Worm (Caenorhabditis elegans) whole organism, mixed stage, embryonic: ENCODE measurements around the gene cng-1.

Experiments used
- bed-3 ChIP-seq: fragments of 200-800 bp; sonication (Bioruptor generic); optimal IDR thresholded peaks from 3 replicates; lab custom pipeline; 2018; ENCODE audit warnings: mild to moderate bottlenecking, missing genetic modification characterization, moderate library complexity, missing compliant biosample characterization
- blmp-1 ChIP-seq: fragments of 150-350 bp; optimal IDR thresholded peaks from 2 replicates; lab custom pipeline; 2014; ENCODE audit warnings: missing biosample characterization, missing genetic modification characterization
- ceh-39 ChIP-seq: fragments of 150-350 bp; optimal IDR thresholded peaks from 2 replicates; lab custom pipeline; 2014; ENCODE audit warnings: missing biosample characterization, missing genetic modification characterization
- ceh-43 ChIP-seq: fragments of 200-800 bp; sonication (Bioruptor generic); optimal IDR thresholded peaks from 2 replicates; lab custom pipeline; 2018; ENCODE audit warnings: mild to moderate bottlenecking, missing genetic modification characterization, moderate library complexity, missing compliant biosample characterization
- ceh-83 ChIP-seq: fragments of 200-800 bp; sonication (Bioruptor generic); optimal IDR thresholded peaks from 2 replicates; lab custom pipeline; 2018; ENCODE audit warnings: mild to moderate bottlenecking, missing genetic modification characterization, missing compliant biosample characterization
- ces-1 ChIP-seq: fragments of 150-350 bp; optimal IDR thresholded peaks from 2 replicates; lab custom pipeline; 2014; ENCODE audit warnings: missing biosample characterization, missing genetic modification reagents, missing genetic modification characterization
- drap-1 ChIP-seq: fragments of 200-800 bp; sonication (Bioruptor generic); optimal IDR thresholded peaks from 3 replicates; lab custom pipeline; 2018; ENCODE audit warnings: mild to moderate bottlenecking, missing genetic modification characterization, missing compliant biosample characterization
- elt-1 ChIP-seq: sonication (generic microtip); optimal IDR thresholded peaks from 2 replicates; lab custom pipeline; 2017; ENCODE audit warnings: missing genetic modification characterization, mild to moderate bottlenecking, missing compliant biosample characterization, antibody characterized with exemption, moderate library complexity, borderline replicate concordance; ENCODE audit not compliant: insufficient read depth
- elt-3 ChIP-seq: fragments of 150-350 bp; optimal IDR thresholded peaks from 2 replicates; lab custom pipeline; 2014; ENCODE audit warnings: missing biosample characterization, missing genetic modification characterization
- flh-1 ChIP-seq: fragments of 200-800 bp; sonication (Bioruptor generic); optimal IDR thresholded peaks from 2 replicates; lab custom pipeline; 2018; ENCODE audit warnings: mild to moderate bottlenecking, missing genetic modification characterization, moderate library complexity, missing compliant biosample characterization
- ham-2 ChIP-seq: fragments of 200-800 bp; sonication (Bioruptor generic); optimal IDR thresholded peaks from 2 replicates; lab custom pipeline; 2018; ENCODE audit warnings: mild to moderate bottlenecking, missing genetic modification characterization, missing compliant biosample characterization
- lin-13 ChIP-seq: fragments of 150-350 bp; optimal IDR thresholded peaks from 2 replicates; lab custom pipeline; 2014; ENCODE audit warnings: missing biosample characterization, missing genetic modification characterization
- lin-32 ChIP-seq: fragments of 200-800 bp; sonication (Bioruptor generic); optimal IDR thresholded peaks from 2 replicates; lab custom pipeline; 2018; ENCODE audit warnings: mild to moderate bottlenecking, missing genetic modification characterization, missing compliant biosample characterization
- lsy-2 ChIP-seq: fragments of 150-350 bp; optimal IDR thresholded peaks from 2 replicates; lab custom pipeline; 2014; ENCODE audit warnings: missing biosample characterization, missing genetic modification characterization
- mab-5 ChIP-seq: fragments of 150-350 bp; optimal IDR thresholded peaks from 2 replicates; lab custom pipeline; 2014; ENCODE audit warnings: missing biosample characterization, missing genetic modification characterization
- mep-1 ChIP-seq: fragments of 150-350 bp; optimal IDR thresholded peaks from 2 replicates; lab custom pipeline; 2017; ENCODE audit warnings: missing biosample characterization, missing genetic modification reagents, missing genetic modification characterization, inconsistent platforms
- nhr-12 ChIP-seq: fragments of 150-350 bp; optimal IDR thresholded peaks from 2 replicates; lab custom pipeline; 2014; ENCODE audit warnings: missing biosample characterization, missing genetic modification characterization
- nhr-2 ChIP-seq: fragments of 150-350 bp; optimal IDR thresholded peaks from 2 replicates; lab custom pipeline; 2014; ENCODE audit warnings: missing biosample characterization, missing genetic modification characterization
- nhr-237 ChIP-seq: fragments of 150-350 bp; optimal IDR thresholded peaks from 2 replicates; lab custom pipeline; 2014; ENCODE audit warnings: missing biosample characterization, missing genetic modification characterization
- nhr-76 ChIP-seq: sonication (generic microtip); optimal IDR thresholded peaks from 2 replicates; lab custom pipeline; 2017; ENCODE audit warnings: missing biosample characterization, missing genetic modification characterization
- pha-4 ChIP-seq: fragments of 150-350 bp; optimal IDR thresholded peaks from 2 replicates; lab custom pipeline; 2018; ENCODE audit warnings: missing biosample characterization, missing genetic modification reagents, missing genetic modification characterization
- sem-2 ChIP-seq: fragments of 200-800 bp; sonication (Bioruptor generic); optimal IDR thresholded peaks from 2 replicates; lab custom pipeline; 2018; ENCODE audit warnings: mild to moderate bottlenecking, missing genetic modification characterization, missing compliant biosample characterization
- snpc-4 ChIP-seq: fragments of 150-350 bp; optimal IDR thresholded peaks from 2 replicates; lab custom pipeline; 2014; ENCODE audit warnings: missing biosample characterization, missing genetic modification characterization
- sptf-1 ChIP-seq: sonication (generic microtip); optimal IDR thresholded peaks from 2 replicates; lab custom pipeline; 2017; ENCODE audit warnings: mild to moderate bottlenecking, missing genetic modification characterization, moderate library complexity, missing compliant biosample characterization
- tbx-8 ChIP-seq: fragments of 200-800 bp; sonication (Bioruptor generic); optimal IDR thresholded peaks from 2 replicates; lab custom pipeline; 2018; ENCODE audit warnings: mild to moderate bottlenecking, missing genetic modification characterization, moderate library complexity, missing compliant biosample characterization
- unc-120 ChIP-seq: sonication (generic microtip); optimal IDR thresholded peaks from 2 replicates; lab custom pipeline; 2017; ENCODE audit warnings: missing genetic modification characterization, missing compliant biosample characterization; ENCODE audit not compliant: poor library complexity, severe bottlenecking
- unc-39 ChIP-seq: fragments of 150-350 bp; optimal IDR thresholded peaks from 2 replicates; lab custom pipeline; 2014; ENCODE audit warnings: missing biosample characterization, missing genetic modification characterization
- unc-62 ChIP-seq: fragments of 150-350 bp; optimal IDR thresholded peaks from 2 replicates; lab custom pipeline; 2014; ENCODE audit warnings: missing biosample characterization, missing genetic modification reagents, missing genetic modification characterization
- zip-8 ChIP-seq: fragments of 150-350 bp; optimal IDR thresholded peaks from 2 replicates; lab custom pipeline; 2014; ENCODE audit warnings: missing biosample characterization, missing genetic modification characterization
- ztf-11 ChIP-seq: fragments of 150-350 bp; optimal IDR thresholded peaks from 2 replicates; lab custom pipeline; 2014; ENCODE audit warnings: missing biosample characterization, missing genetic modification characterization

The cng-1 gene

ce11 chrV:15069435-15069985 lies 38.2 kb upstream of the cng-1 start:
- TF ChIP-seq ces-1 (GFP tag; lab: Kevin White, UChicago) (peak; percentile 87), elt-1 (tag; lab: Kevin White, UChicago) (no peak), lsy-2 (peak; percentile 82)
- TF ChIP-seq, all 35 proteins: peak for 2

ce11 chrV:15068378-15068777 lies 37.1 kb upstream of the cng-1 start, which contains the start of gene dnj-3:
Gene dnj-3 (plus strand): TSS chrV:15068678.
- no peak for TF ChIP-seq unc-39 (tag; lab: Kevin White, UChicago)
- TF ChIP-seq tbx-8 (GFP tag; lab: Kevin White, UChicago), result no peak
- TF ChIP-seq ces-1 (GFP tag; lab: Kevin White, UChicago), result no peak
- no peak for TF ChIP-seq mab-5 (tag; lab: Kevin White, UChicago)
- TF ChIP-seq ceh-83 (GFP tag; lab: Kevin White, UChicago), result no peak
- TF ChIP-seq sptf-1 (tag; lab: Kevin White, UChicago), result no peak
- TF ChIP-seq nhr-237 (tag; lab: Kevin White, UChicago), result no peak
- TF ChIP-seq drap-1 (GFP tag; lab: Kevin White, UChicago), result no peak
- TF ChIP-seq, all 35 proteins: peak for 0

- no peak for TF ChIP-seq lin-32 (GFP tag; lab: Kevin White, UChicago)
- TF ChIP-seq ceh-39 (tag; lab: Kevin White, UChicago), result no peak
- no peak for TF ChIP-seq pha-4 (tag; lab: Kevin White, UChicago)
- TF ChIP-seq unc-62 (GFP tag; lab: Kevin White, UChicago), result no peak
- TF ChIP-seq unc-120 (tag; lab: Kevin White, UChicago), result no peak
- TF ChIP-seq nhr-76, result no peak
- no peak for TF ChIP-seq drap-1 (GFP tag; lab: Kevin White, UChicago)
- no peak for TF ChIP-seq nhr-12 (tag; lab: Kevin White, UChicago)
- TF ChIP-seq nhr-237 (tag; lab: Kevin White, UChicago), result no peak
- TF ChIP-seq ztf-11 (tag; lab: Kevin White, UChicago), result no peak
- TF ChIP-seq zip-8 (tag; lab: Kevin White, UChicago), result no peak
- no peak for TF ChIP-seq lsy-2
- TF ChIP-seq nhr-2 (tag; lab: Kevin White, UChicago), result no peak
- no peak for TF ChIP-seq ces-1 (GFP tag; lab: Kevin White, UChicago)
- TF ChIP-seq snpc-4 (tag; lab: Kevin White, UChicago), result no peak
- no peak for TF ChIP-seq ceh-83 (GFP tag; lab: Kevin White, UChicago)
- no peak for TF ChIP-seq sptf-1 (tag; lab: Kevin White, UChicago)
- TF ChIP-seq, all 35 proteins: peak for 0
These were observed 35.9 kb upstream of the cng-1 start, which contains the start of gene C25D7.10 for ce11 chrV:15067165-15067564. Gene C25D7.10 (plus strand): TSS chrV:15067465.

ce11 chrV:15065837-15066348 lies 34.6 kb upstream of the cng-1 start, which contains the start of gene otub-1:
Gene otub-1 (plus strand): TSS chrV:15066298.
- no peak for TF ChIP-seq ceh-43 (GFP tag; lab: Kevin White, UChicago)
- no peak for TF ChIP-seq lin-13 (tag; lab: Kevin White, UChicago)
- TF ChIP-seq mab-5 (tag; lab: Kevin White, UChicago), result no peak
- TF ChIP-seq drap-1 (GFP tag; lab: Kevin White, UChicago), result no peak
- no peak for TF ChIP-seq ham-2
- no peak for TF ChIP-seq nhr-76
- TF ChIP-seq unc-120 (tag; lab: Kevin White, UChicago), result no peak
- TF ChIP-seq flh-1 (GFP tag; lab: Kevin White, UChicago), result no peak
- no peak for TF ChIP-seq ztf-11 (tag; lab: Kevin White, UChicago)
- no peak for TF ChIP-seq nhr-12 (tag; lab: Kevin White, UChicago)
- no peak for TF ChIP-seq nhr-237 (tag; lab: Kevin White, UChicago)
- no peak for TF ChIP-seq unc-62 (GFP tag; lab: Kevin White, UChicago)
- no peak for TF ChIP-seq tbx-8 (GFP tag; lab: Kevin White, UChicago)
- TF ChIP-seq sem-2 (GFP tag; lab: Kevin White, UChicago), result no peak
- TF ChIP-seq blmp-1 (tag; lab: Kevin White, UChicago), result no peak
- TF ChIP-seq ceh-39 (tag; lab: Kevin White, UChicago), result no peak
- TF ChIP-seq bed-3, result no peak
- TF ChIP-seq mep-1 (tag; lab: Kevin White, UChicago), result no peak
- no peak for TF ChIP-seq elt-3 (tag; lab: Kevin White, UChicago)
- TF ChIP-seq, all 35 proteins: peak for 0
